Fruit fly (Drosophila melanogaster): ENCODE results near the gene Nepl21.

- TF ChIP-seq Abd-B (GFP tag; optimal IDR thresholded peaks at IDR 0.05), result no peak
- no peak for TF ChIP-seq jim (GFP tag; optimal IDR thresholded peaks at IDR 0.05)
- TF ChIP-seq psq (GFP tag; optimal IDR thresholded peaks at IDR 0.05), result no peak
- no peak for TF ChIP-seq lola (GFP tag; optimal IDR thresholded peaks at IDR 0.05)
- no peak for TF ChIP-seq pan (optimal IDR thresholded peaks at IDR 0.05)
- TF ChIP-seq HLH106 (tag; optimal IDR thresholded peaks at IDR 0.05), result no peak
- no peak for TF ChIP-seq usp (GFP tag; optimal IDR thresholded peaks at IDR 0.05)
- no peak for TF ChIP-seq N (GFP tag; optimal IDR thresholded peaks at IDR 0.05)
- no peak for TF ChIP-seq dl (GFP tag; optimal IDR thresholded peaks at IDR 0.05; ENCODE audit: insufficient read depth in 1 of 2, partially characterized antibody in 2 of 2)
- no peak for TF ChIP-seq brk (GFP tag; optimal IDR thresholded peaks at IDR 0.05)
- no peak for TF ChIP-seq dmrt93B (GFP tag; optimal IDR thresholded peaks at IDR 0.05)
- no peak for TF ChIP-seq Myc (optimal IDR thresholded peaks at IDR 0.05)
These were observed 39.5 kb upstream of the Nepl21 start for dm6 chr3R:28843776-28844610.

All from whole organism, wandering third instar larva.